Worm (Caenorhabditis elegans) whole organism, young adult: ENCODE results near the gene srh-276.

Source experiments
- Y53F4B.3 ChIP-seq: fragments of 200-800 bp; sonication (Bioruptor generic); IDR thresholded peaks from 2 replicates; pipeline ENCODE4 v1.3.6; 2022; ENCODE audit warnings: missing genetic modification reagents, missing genetic modification characterization, missing compliant biosample characterization
- Y53G8AR.9 ChIP-seq: fragments of 200-800 bp; sonication (Bioruptor generic); conservative IDR thresholded peaks from 2 replicates; pipeline ENCODE4 v1.3.6; 2022; ENCODE audit warnings: missing genetic modification reagents, missing genetic modification characterization, missing compliant biosample characterization
- cebp-1 ChIP-seq, 2 experiments: fragments of 200-800 bp in 1 of 2; sonication (Bioruptor generic) in 1 of 2; sonication (generic microtip) in 1 of 2; IDR thresholded peaks in 1 of 2; optimal IDR thresholded peaks in 1 of 2; 2 replicates each; pipeline versions ENCODE4 v1.3.6 to Lab custom; 2017 to 2022; ENCODE audit warnings: missing compliant biosample characterization in 2 of 2, missing genetic modification characterization in 2 of 2, mild to moderate bottlenecking in 1 of 2, missing genetic modification reagents in 1 of 2, moderate library complexity in 1 of 2
- ets-4 ChIP-seq: fragments of 200-800 bp; sonication (Bioruptor generic); optimal IDR thresholded peaks from 2 replicates; lab custom pipeline; 2018; ENCODE audit warnings: mild to moderate bottlenecking, missing genetic modification characterization, missing compliant biosample characterization
- mel-28 ChIP-seq: sonication (generic microtip); optimal IDR thresholded peaks from 2 replicates; lab custom pipeline; 2016; ENCODE audit warnings: borderline replicate concordance, mild to moderate bottlenecking, missing genetic modification characterization, missing compliant biosample characterization
- nfyb-1 ChIP-seq: fragments of 200-800 bp; sonication (Bioruptor generic); IDR thresholded peaks from 2 replicates; pipeline ENCODE4 v1.3.6; 2022; ENCODE audit warnings: missing genetic modification reagents, missing genetic modification characterization, missing compliant biosample characterization
- unc-62 ChIP-seq: fragments of 150-350 bp; optimal IDR thresholded peaks from 2 replicates; lab custom pipeline; 2014; ENCODE audit warnings: missing biosample characterization, missing genetic modification reagents, missing genetic modification characterization

DNA sequence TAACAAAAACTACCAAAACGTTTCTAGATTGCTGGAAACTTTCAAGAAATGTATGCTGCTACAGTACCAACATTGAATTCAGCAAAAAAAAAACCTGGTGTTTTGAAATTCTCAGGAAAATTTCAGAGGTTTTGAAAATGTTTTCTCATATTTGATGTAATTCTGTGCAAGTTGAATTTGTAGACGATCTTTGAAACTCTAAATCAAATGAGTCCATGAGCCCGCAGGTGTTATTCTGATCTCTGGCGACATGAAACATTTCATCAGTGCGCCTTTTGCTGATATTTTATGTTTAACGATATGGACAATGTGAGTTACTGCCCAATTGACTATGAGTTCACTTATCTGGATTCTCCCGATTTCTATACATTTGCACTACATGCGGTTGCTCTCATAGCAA is 35.5 kb upstream of the srh-276 start, which contains the start of gene srh-218:
- TF ChIP-seq nfyb-1 (GFP tag; lab: Robert Waterston, UW) (no peak), mel-28 (tag; lab: Kevin White, UChicago) (no peak), ets-4 (GFP tag; lab: Kevin White, UChicago) (no peak), cebp-1 (GFP tag; IDR thresholded peaks at IDR 0.05; lab: Robert Waterston, UW) (no peak), cebp-1 (tag; optimal IDR thresholded peaks at IDR 0.05; lab: Kevin White, UChicago) (no peak), Y53G8AR.9 (GFP tag; lab: Robert Waterston, UW) (no peak), Y53F4B.3 (no peak), unc-62 (GFP tag; lab: Kevin White, UChicago) (no peak)
